Worm (Caenorhabditis elegans) whole organism, midembryonic: ENCODE results near the gene F35G12.7.

Source experiments
- T22C8.4 ChIP-seq: fragments of 200-800 bp; sonication (Bioruptor generic); IDR thresholded peaks from 2 replicates; pipeline ENCODE4 v1.3.6; 2022; ENCODE audit warnings: missing genetic modification characterization, missing compliant biosample characterization
- ref-1 ChIP-seq: fragments of 200-800 bp; sonication (Bioruptor generic); conservative IDR thresholded peaks from 2 replicates; pipeline ENCODE4 v1.3.6; 2022; ENCODE audit warnings: missing genetic modification reagents, missing genetic modification characterization, missing compliant biosample characterization

- TF ChIP-seq ref-1 (GFP tag; lab: Robert Waterston, UW) (no peak), T22C8.4 (GFP tag; lab: Robert Waterston, UW) (no peak)
Observed at ce11 chrIII:4551963-4552362, 35.2 kb downstream of the F35G12.7 start.
